Fruit fly (Drosophila melanogaster) whole organism, embryonic: ENCODE measurements around the gene pim.

Source experiments
- Blimp-1 ChIP-seq: fragments of 200-800 bp; sonication (Bioruptor generic); optimal IDR thresholded peaks from 3 replicates; lab custom pipeline; 2018; ENCODE audit warnings: missing biosample characterization, missing genetic modification characterization, mild to moderate bottlenecking, moderate library complexity, missing genetic modification reagents
- CG10209 ChIP-seq: fragments of 200-800 bp; sonication (Bioruptor generic); optimal IDR thresholded peaks from 3 replicates; lab custom pipeline; 2017; ENCODE audit warnings: missing biosample characterization, mild to moderate bottlenecking, missing genetic modification characterization, missing genetic modification reagents
- CG10267 ChIP-seq: fragments of 200-800 bp; sonication (Bioruptor generic); optimal IDR thresholded peaks from 2 replicates; lab custom pipeline; 2018; ENCODE audit warnings: missing biosample characterization, mild to moderate bottlenecking, missing genetic modification characterization, moderate library complexity
- CG10462 ChIP-seq: fragments of 200-800 bp; sonication (Bioruptor generic); optimal IDR thresholded peaks from 2 replicates; lab custom pipeline; 2016; ENCODE audit warnings: missing biosample characterization, missing genetic modification characterization
- CG10959 ChIP-seq: fragments of 200-800 bp; sonication (Bioruptor generic); IDR thresholded peaks from 2 replicates; pipeline ENCODE4 v1.3.6; 2022; ENCODE audit warnings: missing biosample characterization, missing genetic modification characterization
- CG12104 ChIP-seq: fragments of 200-800 bp; sonication (Bioruptor generic); optimal IDR thresholded peaks from 3 replicates; lab custom pipeline; 2016; ENCODE audit warnings: missing biosample characterization, missing genetic modification characterization
- CG12942 ChIP-seq: fragments of 200-800 bp; sonication (Bioruptor generic); optimal IDR thresholded peaks from 3 replicates; lab custom pipeline; 2016; ENCODE audit warnings: missing biosample characterization, missing genetic modification characterization
- CG13123 ChIP-seq: fragments of 200-800 bp; sonication (Bioruptor generic); optimal IDR thresholded peaks from 2 replicates; lab custom pipeline; 2016; ENCODE audit warnings: missing biosample characterization, missing genetic modification characterization
- CG15514 ChIP-seq: fragments of 200-800 bp; sonication (Bioruptor generic); optimal IDR thresholded peaks from 3 replicates; lab custom pipeline; 2017; ENCODE audit warnings: missing biosample characterization, missing genetic modification characterization, mild to moderate bottlenecking, moderate library complexity, missing genetic modification reagents
- CG15601 ChIP-seq: fragments of 200-800 bp; sonication (Bioruptor generic); optimal IDR thresholded peaks from 3 replicates; lab custom pipeline; 2019; ENCODE audit warnings: missing biosample characterization, mild to moderate bottlenecking, missing genetic modification characterization, moderate library complexity
- CG1603 ChIP-seq: fragments of 200-800 bp; sonication (Bioruptor generic); optimal IDR thresholded peaks from 2 replicates; lab custom pipeline; 2019; ENCODE audit warnings: missing biosample characterization, mild to moderate bottlenecking, missing genetic modification characterization, moderate library complexity
- CG16863 ChIP-seq: fragments of 200-800 bp; sonication (Bioruptor generic); optimal IDR thresholded peaks from 3 replicates; lab custom pipeline; 2016; ENCODE audit warnings: missing biosample characterization, missing genetic modification characterization
- CG17912 ChIP-seq: fragments of 200-800 bp; sonication (Bioruptor generic); optimal IDR thresholded peaks from 2 replicates; lab custom pipeline; 2018; ENCODE audit warnings: missing biosample characterization, mild to moderate bottlenecking, missing genetic modification characterization
- CG18599 ChIP-seq: fragments of 200-800 bp; sonication (Bioruptor generic); optimal IDR thresholded peaks from 3 replicates; lab custom pipeline; 2017; ENCODE audit warnings: missing biosample characterization, missing genetic modification characterization, mild to moderate bottlenecking, moderate library complexity, missing genetic modification reagents
- CG30431 ChIP-seq: fragments of 200-800 bp; sonication (Bioruptor generic); optimal IDR thresholded peaks from 2 replicates; lab custom pipeline; 2017; ENCODE audit warnings: missing biosample characterization, missing genetic modification characterization
- CG31224 ChIP-seq: fragments of 200-800 bp; sonication (Bioruptor generic); IDR thresholded peaks from 2 replicates; pipeline ENCODE4 v1.3.6; 2022; ENCODE audit warnings: missing biosample characterization, missing genetic modification characterization
- CG32772 ChIP-seq: fragments of 200-800 bp; sonication (Bioruptor generic); IDR thresholded peaks from 2 replicates; pipeline ENCODE4 v1.3.6; 2022; ENCODE audit warnings: missing biosample characterization, missing genetic modification characterization
- CG33557 ChIP-seq: fragments of 200-800 bp; sonication (Bioruptor generic); optimal IDR thresholded peaks from 2 replicates; lab custom pipeline; 2019; ENCODE audit warnings: missing biosample characterization, mild to moderate bottlenecking, missing genetic modification characterization, moderate library complexity
- CG34224 ChIP-seq: fragments of 200-800 bp; sonication (Bioruptor generic); IDR thresholded peaks from 3 replicates; pipeline ENCODE4 v1.3.6; 2022; ENCODE audit warnings: missing biosample characterization, missing genetic modification characterization; ENCODE audit not compliant: partially characterized antibody
- CG34376 ChIP-seq: fragments of 200-800 bp; sonication (Bioruptor generic); optimal IDR thresholded peaks from 2 replicates; lab custom pipeline; 2018; ENCODE audit warnings: missing biosample characterization, mild to moderate bottlenecking, missing genetic modification characterization
- CG34422 ChIP-seq: fragments of 200-800 bp; sonication (Bioruptor generic); IDR thresholded peaks from 3 replicates; pipeline ENCODE4 v1.3.6; 2022; ENCODE audit warnings: missing biosample characterization, missing genetic modification characterization
- CG4328 ChIP-seq: fragments of 200-800 bp; sonication (Bioruptor generic); optimal IDR thresholded peaks from 3 replicates; lab custom pipeline; 2017; ENCODE audit warnings: missing biosample characterization, missing genetic modification reagents, missing genetic modification characterization
- CG4820 ChIP-seq: fragments of 200-800 bp; sonication (Bioruptor generic); optimal IDR thresholded peaks from 3 replicates; lab custom pipeline; 2016; ENCODE audit warnings: missing biosample characterization, missing genetic modification characterization
- CG7556 ChIP-seq: fragments of 200-800 bp; sonication (Bioruptor generic); optimal IDR thresholded peaks from 2 replicates; lab custom pipeline; 2017; ENCODE audit warnings: missing biosample characterization, mild to moderate bottlenecking, missing genetic modification characterization
- CkIIα-i1 ChIP-seq: fragments of 200-800 bp; sonication (Bioruptor generic); IDR thresholded peaks from 2 replicates; pipeline ENCODE4 v1.3.6; 2022; ENCODE audit warnings: missing biosample characterization, missing genetic modification characterization
- CoRest ChIP-seq: fragments of 200-800 bp; sonication (Bioruptor generic); optimal IDR thresholded peaks from 3 replicates; lab custom pipeline; 2018; ENCODE audit warnings: missing biosample characterization, mild to moderate bottlenecking, missing genetic modification characterization, moderate library complexity
- GATAe ChIP-seq: fragments of 200-800 bp; sonication (Bioruptor generic); conservative IDR thresholded peaks from 2 replicates; pipeline ENCODE4 v1.3.6; 2022; ENCODE audit warnings: missing biosample characterization, missing genetic modification characterization
- HLH4C ChIP-seq: fragments of 200-800 bp; sonication (Bioruptor generic); IDR thresholded peaks from 3 replicates; pipeline ENCODE4 v1.3.6; 2022; ENCODE audit warnings: missing biosample characterization, missing genetic modification characterization; ENCODE audit not compliant: partially characterized antibody
- Hand ChIP-seq: fragments of 200-800 bp; sonication (Bioruptor generic); optimal IDR thresholded peaks from 2 replicates; lab custom pipeline; 2017; ENCODE audit warnings: mild to moderate bottlenecking, missing biosample characterization, missing genetic modification reagents, missing genetic modification characterization
- Hmx ChIP-seq: fragments of 200-800 bp; sonication (Bioruptor generic); optimal IDR thresholded peaks from 2 replicates; lab custom pipeline; 2016; ENCODE audit warnings: missing biosample characterization, missing genetic modification characterization
- Kr ChIP-seq: fragments of 200-800 bp; sonication (Bioruptor generic); optimal IDR thresholded peaks from 2 replicates; lab custom pipeline; 2017; ENCODE audit warnings: missing biosample characterization, mild to moderate bottlenecking, missing genetic modification characterization
- Max ChIP-seq: fragments of 200-800 bp; sonication (Bioruptor generic); optimal IDR thresholded peaks from 2 replicates; lab custom pipeline; 2016; ENCODE audit warnings: missing biosample characterization, mild to moderate bottlenecking, missing genetic modification characterization
- Optix ChIP-seq: fragments of 200-800 bp; sonication (Bioruptor generic); IDR thresholded peaks from 3 replicates; pipeline ENCODE4 v1.3.6; 2022; ENCODE audit warnings: missing biosample characterization, missing genetic modification characterization
- Ravus ChIP-seq: fragments of 200-800 bp; sonication (Bioruptor generic); IDR thresholded peaks from 2 replicates; pipeline ENCODE4 v1.3.6; 2022; ENCODE audit warnings: missing biosample characterization, missing genetic modification characterization
- Taf1 ChIP-seq: fragments of 200-800 bp; sonication (Bioruptor generic); IDR thresholded peaks from 2 replicates; pipeline ENCODE4 v1.3.6; 2022; ENCODE audit warnings: missing biosample characterization, missing genetic modification characterization
- amos ChIP-seq: fragments of 200-800 bp; sonication (Bioruptor generic); IDR thresholded peaks from 2 replicates; pipeline ENCODE4 v1.3.6; 2022; ENCODE audit warnings: missing biosample characterization, missing genetic modification characterization; ENCODE audit not compliant: partially characterized antibody
- ash1 ChIP-seq: fragments of 200-800 bp; sonication (Bioruptor generic); optimal IDR thresholded peaks from 2 replicates; lab custom pipeline; 2018; ENCODE audit warnings: missing biosample characterization, mild to moderate bottlenecking, missing genetic modification characterization
- ci ChIP-seq: fragments of 200-800 bp; sonication (Bioruptor generic); IDR thresholded peaks from 3 replicates; pipeline ENCODE4 v1.3.6; 2022; ENCODE audit warnings: missing biosample characterization, missing genetic modification characterization
- crol ChIP-seq: fragments of 200-800 bp; sonication (Bioruptor generic); IDR thresholded peaks from 2 replicates; pipeline ENCODE4 v1.3.6; 2022; ENCODE audit warnings: missing biosample characterization, missing genetic modification characterization
- dati ChIP-seq: fragments of 200-800 bp; sonication (Bioruptor generic); IDR thresholded peaks from 2 replicates; pipeline ENCODE4 v1.3.6; 2022; ENCODE audit warnings: missing biosample characterization, missing genetic modification characterization
- gsb ChIP-seq: fragments of 200-800 bp; sonication (Bioruptor generic); IDR thresholded peaks from 2 replicates; pipeline ENCODE4 v1.3.6; 2022; ENCODE audit warnings: missing biosample characterization, missing genetic modification characterization
- lmd ChIP-seq: fragments of 200-800 bp; sonication (Bioruptor generic); IDR thresholded peaks from 2 replicates; pipeline ENCODE4 v1.3.6; 2022; ENCODE audit warnings: missing biosample characterization, missing genetic modification characterization
- mld ChIP-seq: fragments of 200-800 bp; sonication (Bioruptor generic); IDR thresholded peaks from 3 replicates; pipeline ENCODE4 v1.3.6; 2022; ENCODE audit warnings: missing biosample characterization, missing genetic modification characterization; ENCODE audit not compliant: partially characterized antibody
- otp ChIP-seq: fragments of 200-800 bp; sonication (Bioruptor generic); IDR thresholded peaks from 3 replicates; pipeline ENCODE4, ENCODE4 v1.3.6; 2022; ENCODE audit warnings: missing biosample characterization, missing genetic modification characterization
- pita ChIP-seq: fragments of 200-800 bp; sonication (Bioruptor generic); optimal IDR thresholded peaks from 2 replicates; lab custom pipeline; 2017; ENCODE audit warnings: missing biosample characterization, mild to moderate bottlenecking, missing genetic modification characterization
- sima ChIP-seq: fragments of 200-800 bp; sonication (Bioruptor generic); optimal IDR thresholded peaks from 2 replicates; lab custom pipeline; 2016; ENCODE audit warnings: missing biosample characterization, missing genetic modification characterization
- ssp ChIP-seq: fragments of 200-800 bp; sonication (Bioruptor generic); IDR thresholded peaks from 2 replicates; pipeline ENCODE4 v1.3.6; 2022; ENCODE audit warnings: missing biosample characterization, missing genetic modification characterization
- tna ChIP-seq: fragments of 200-800 bp; sonication (Bioruptor generic); IDR thresholded peaks from 2 replicates; pipeline ENCODE4 v1.3.6; 2022; ENCODE audit warnings: missing biosample characterization, missing genetic modification characterization; ENCODE audit not compliant: partially characterized antibody
- wek ChIP-seq: fragments of 200-800 bp; sonication (Bioruptor generic); optimal IDR thresholded peaks from 3 replicates; lab custom pipeline; 2018; ENCODE audit warnings: missing biosample characterization, mild to moderate bottlenecking, missing genetic modification characterization, moderate library complexity

Gene pim

DNA sequence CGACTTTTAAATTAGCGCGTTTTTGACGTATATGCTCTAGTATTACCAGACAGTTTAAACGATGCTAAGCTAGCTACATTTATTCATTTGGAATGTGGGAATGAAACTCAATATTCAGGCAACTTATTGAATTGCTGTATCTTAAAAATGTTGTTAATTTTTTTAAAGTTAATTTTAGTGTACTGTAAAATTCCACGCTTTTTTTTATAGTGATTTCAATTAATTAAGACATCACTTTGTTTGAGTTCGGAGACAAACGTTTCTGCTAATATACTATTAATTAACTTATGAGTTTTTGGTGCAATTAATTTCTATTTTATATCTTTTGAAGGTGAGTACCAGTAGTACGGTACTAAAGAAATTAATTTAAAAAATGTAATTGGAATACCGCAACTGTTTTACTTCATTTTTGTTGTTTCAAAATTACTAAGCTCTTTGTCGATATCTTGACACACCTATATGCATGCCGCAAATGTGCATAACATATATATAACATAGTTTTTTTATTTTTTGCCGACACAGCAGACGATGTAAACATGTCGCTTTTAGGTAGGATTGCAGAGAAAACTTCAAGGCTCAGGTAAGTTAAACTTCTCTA is 23.5 kb downstream of the pim start, which contains the start of the genes Cdk1 and mRpS7 (continued):
- TF ChIP-seq CG30431 (GFP tag; lab: Kevin White, UChicago) (peak; percentile 26), CG34376 (GFP tag; lab: Kevin White, UChicago) (no peak), CG4820 (GFP tag; lab: Kevin White, UChicago) (peak; percentile 70), CG1603 (tag; lab: Kevin White, UChicago) (peak; percentile 98), Taf1 (0 out of 2 replicates have a peak, but pooled peaks have one; percentile 37), dati (peak; percentile 16; the same call in 1 of the 2 replicates), gsb (GFP tag; lab: Robert Waterston, UW) (0 out of 2 replicates have a peak, but pooled peaks have one; percentile 32), CG17912 (no peak), CG15601 (tag; lab: Kevin White, UChicago) (peak; percentile 75), ash1 (no peak), Optix (GFP tag; lab: Robert Waterston, UW) (no peak), Hand (GFP tag; lab: Kevin White, UChicago) (no peak), CG12104 (peak; percentile 63), CG12942 (GFP tag; lab: Kevin White, UChicago) (peak; percentile 62), sima (GFP tag; lab: Kevin White, UChicago) (no peak), CG4328 (no peak), ssp (GFP tag; lab: Robert Waterston, UW) (peak; percentile 71), CG34422 (peak; percentile 34; the same call in 2 of the 3 replicates), CG10959 (GFP tag; lab: Robert Waterston, UW) (no peak), amos (no peak), Kr (no peak), CG7556 (GFP tag; lab: Kevin White, UChicago) (peak; percentile 71), CG15514 (GFP tag; lab: Kevin White, UChicago) (peak; percentile 68), mld (GFP tag; lab: Robert Waterston, UW) (no peak), pita (no peak), CG13123 (GFP tag; lab: Kevin White, UChicago) (peak; percentile 46), CoRest (tag; lab: Kevin White, UChicago) (peak; percentile 90), tna (no peak), wek (GFP tag; lab: Kevin White, UChicago) (peak; percentile 57), CG33557 (GFP tag; lab: Kevin White, UChicago) (peak; percentile 40), GATAe (GFP tag; lab: Robert Waterston, UW) (no peak), Max (peak; percentile 79), lmd (GFP tag; lab: Robert Waterston, UW) (no peak; the same call in 1 of the 2 replicates), otp (GFP tag; lab: Robert Waterston, UW) (0 out of 3 replicates have a peak, but pooled peaks have one; percentile 41), Ravus (GFP tag; lab: Robert Waterston, UW) (no peak; the same call in 1 of the 2 replicates), Hmx (peak; percentile 37), ci (peak; percentile 82; the same call in 2 of the 3 replicates), CG18599 (peak; percentile 75), crol (GFP tag; lab: Robert Waterston, UW) (no peak), CkIIα-i1 (GFP tag; lab: Robert Waterston, UW) (no peak), CG16863 (peak; percentile 71), HLH4C (GFP tag; lab: Robert Waterston, UW) (no peak), CG10462 (GFP tag; lab: Kevin White, UChicago) (peak; percentile 46), CG31224 (GFP tag; lab: Robert Waterston, UW) (peak; percentile 39; the same call in 1 of the 2 replicates), CG10209 (GFP tag; lab: Kevin White, UChicago) (peak; percentile 68), CG10267 (tag; lab: Kevin White, UChicago) (peak; percentile 74), CG32772 (GFP tag; lab: Robert Waterston, UW) (peak; percentile 72), CG34224 (GFP tag; lab: Robert Waterston, UW) (no peak), Blimp-1 (GFP tag; lab: Kevin White, UChicago) (peak; percentile 55)
